Worm (Caenorhabditis elegans) whole organism, L2 larva: ENCODE data around the gene srx-88.

ENCODE experiments used
- dmd-4 ChIP-seq: sonication (generic microtip); optimal IDR thresholded peaks from 2 replicates; lab custom pipeline; 2017; ENCODE audit warnings: missing biosample characterization, missing genetic modification characterization
- nhr-11 ChIP-seq: fragments of 150-350 bp; optimal IDR thresholded peaks from 2 replicates; lab custom pipeline; 2014; ENCODE audit warnings: missing biosample characterization, missing genetic modification characterization
- ztf-11 ChIP-seq: sonication (generic microtip); optimal IDR thresholded peaks from 2 replicates; lab custom pipeline; 2017; ENCODE audit warnings: missing biosample characterization, missing genetic modification characterization

- TF ChIP-seq ztf-11 (tag; lab: Kevin White, UChicago) (no peak), nhr-11 (tag; lab: Kevin White, UChicago) (no peak), dmd-4 (tag; lab: Kevin White, UChicago) (no peak)
Measured at ce11 chrV:11631128-11631527, 47.8 kb downstream of the srx-88 start.
